Fruit fly (Drosophila melanogaster): ENCODE results near the gene Exo84.

Exo84 gene

DNA sequence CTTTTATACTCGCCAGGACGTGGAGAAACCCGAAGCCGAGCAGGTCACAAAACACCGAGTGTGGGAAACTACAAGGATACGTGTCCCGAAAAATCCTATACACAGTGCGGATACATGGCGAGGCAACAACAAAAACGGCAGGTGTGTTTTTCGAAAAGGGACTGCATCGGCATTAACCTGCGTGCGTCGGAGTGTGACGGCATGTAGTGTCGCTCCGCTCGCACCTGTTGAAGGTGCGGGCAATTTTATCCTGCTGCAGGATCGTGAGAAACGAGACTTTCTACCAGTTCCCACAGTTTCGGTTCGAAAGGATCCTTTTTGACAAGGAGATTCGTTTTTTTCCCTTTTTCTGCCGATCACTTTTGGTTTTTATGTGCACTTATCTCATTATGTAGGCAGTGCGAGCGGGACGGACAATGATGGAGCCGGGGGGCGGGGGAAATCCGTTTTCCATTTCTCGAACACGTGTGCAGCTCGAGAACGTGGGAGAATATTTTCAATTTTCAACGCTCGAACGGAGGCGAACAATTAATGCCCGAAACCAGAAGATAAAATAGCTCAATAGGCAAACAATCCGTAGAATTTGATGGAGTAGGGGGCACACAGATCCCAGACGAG, 27.4 kb downstream of the Exo84 start:
- TF ChIP-seq twi (tag; optimal IDR thresholded peaks at IDR 0.05) = peak; percentile 90
- no peak for TF ChIP-seq ftz-f1 (GFP tag; optimal IDR thresholded peaks at IDR 0.05)
- no peak for TF ChIP-seq CG9932 (GFP tag; IDR thresholded peaks at IDR 0.05)
- TF ChIP-seq cwo (GFP tag; optimal IDR thresholded peaks at IDR 0.05) = no peak
- TF ChIP-seq CG7963 (GFP tag; IDR thresholded peaks at IDR 0.05; ENCODE audit: partially characterized antibody) = no peak
- TF ChIP-seq CG14667 (GFP tag; IDR thresholded peaks at IDR 0.05) = no peak
- TF ChIP-seq schlank (tag; optimal IDR thresholded peaks at IDR 0.05) = no peak
- TF ChIP-seq ac (GFP tag; optimal IDR thresholded peaks at IDR 0.05) = peak; percentile 99
- no peak for TF ChIP-seq Rfx (GFP tag; IDR thresholded peaks at IDR 0.05)
- peak; percentile 13 for TF ChIP-seq CG7271 (tag; optimal IDR thresholded peaks at IDR 0.05)
- no peak for TF ChIP-seq CG10462 (GFP tag; optimal IDR thresholded peaks at IDR 0.05)
- no peak for TF ChIP-seq al (GFP tag; IDR thresholded peaks at IDR 0.05)
- TF ChIP-seq D19B (GFP tag; optimal IDR thresholded peaks at IDR 0.05) = no peak
- no peak for TF ChIP-seq btn (GFP tag; optimal IDR thresholded peaks at IDR 0.05)
- TF ChIP-seq Dip3 (GFP tag; optimal IDR thresholded peaks at IDR 0.05) = no peak
- no peak for TF ChIP-seq ase (GFP tag; IDR thresholded peaks at IDR 0.05)
- no peak for TF ChIP-seq Elba2 (GFP tag; optimal IDR thresholded peaks at IDR 0.05)
- TF ChIP-seq CkIIα-i1 (GFP tag; IDR thresholded peaks at IDR 0.05) = no peak
- peak; percentile 70 for TF ChIP-seq CG1832 (GFP tag; optimal IDR thresholded peaks at IDR 0.05)
- TF ChIP-seq fru (optimal IDR thresholded peaks at IDR 0.05) = no peak
- no peak for TF ChIP-seq so (GFP tag; IDR thresholded peaks at IDR 0.05)
- TF ChIP-seq CG18262 (tag; optimal IDR thresholded peaks at IDR 0.05) = no peak
- TF ChIP-seq CG4820 (GFP tag; optimal IDR thresholded peaks at IDR 0.05) = no peak
- no peak for TF ChIP-seq dimm (GFP tag; IDR thresholded peaks at IDR 0.05)
- TF ChIP-seq sqz (GFP tag; optimal IDR thresholded peaks at IDR 0.05) = peak; percentile 9
- TF ChIP-seq CG10274 (GFP tag; optimal IDR thresholded peaks at IDR 0.05) = no peak
- no peak for TF ChIP-seq row (GFP tag; IDR thresholded peaks at IDR 0.05)
- TF ChIP-seq tll (GFP tag; optimal IDR thresholded peaks at IDR 0.05) = peak in 1 of 2 experiments; percentile 78
- TF ChIP-seq wek (GFP tag; optimal IDR thresholded peaks at IDR 0.05) = no peak
- no peak for TF ChIP-seq HLH54F (GFP tag; optimal IDR thresholded peaks at IDR 0.05)
- TF ChIP-seq Hmr (GFP tag; optimal IDR thresholded peaks at IDR 0.05) = no peak
- TF ChIP-seq lilli (GFP tag; optimal IDR thresholded peaks at IDR 0.05) = no peak
- no peak for TF ChIP-seq ranshi (GFP tag; IDR thresholded peaks at IDR 0.05)
- no peak for TF ChIP-seq chn (GFP tag; optimal IDR thresholded peaks at IDR 0.05)
- no peak for TF ChIP-seq CG18011 (GFP tag; optimal IDR thresholded peaks at IDR 0.05)
- TF ChIP-seq Nf-YC (tag; optimal IDR thresholded peaks at IDR 0.05) = no peak
- no peak for TF ChIP-seq CG11504 (tag; optimal IDR thresholded peaks at IDR 0.05)
- no peak for TF ChIP-seq CG3726 (GFP tag; IDR thresholded peaks at IDR 0.05)
- no peak for TF ChIP-seq CG9797 (GFP tag; optimal IDR thresholded peaks at IDR 0.05)
- TF ChIP-seq CG30431 (GFP tag; optimal IDR thresholded peaks at IDR 0.05) = no peak
- no peak for TF ChIP-seq sim (GFP tag; IDR thresholded peaks at IDR 0.05)
- no peak for TF ChIP-seq Ets97D (GFP tag; optimal IDR thresholded peaks at IDR 0.05)
- no peak for TF ChIP-seq Six4 (GFP tag; optimal IDR thresholded peaks at IDR 0.05)
- TF ChIP-seq nerfin-1 (tag; optimal IDR thresholded peaks at IDR 0.05) = peak; percentile 18
- TF ChIP-seq HmgD (GFP tag; optimal IDR thresholded peaks at IDR 0.05) = no peak
- no peak for TF ChIP-seq CG8290 (GFP tag; optimal IDR thresholded peaks at IDR 0.05)
- no peak for TF ChIP-seq CG8290 (tag; optimal IDR thresholded peaks at IDR 0.05)
- TF ChIP-seq kni (GFP tag; optimal IDR thresholded peaks at IDR 0.05) = peak; percentile 48
- no peak for TF ChIP-seq CG8478 (optimal IDR thresholded peaks at IDR 0.05)
- no peak for TF ChIP-seq Hr51 (GFP tag; optimal IDR thresholded peaks at IDR 0.05)
- no peak for TF ChIP-seq caup (GFP tag; optimal IDR thresholded peaks at IDR 0.05; ENCODE audit: severe bottlenecking)
- TF ChIP-seq mirr (GFP tag; optimal IDR thresholded peaks at IDR 0.05) = no peak

Data from whole organism, embryonic.